Worm (Caenorhabditis elegans) whole organism, L4 larva: ENCODE measurements around the gene W08E12.4.

Source experiments
- F26F4.8 ChIP-seq: fragments of 200-800 bp; sonication (Bioruptor generic); conservative IDR thresholded peaks from 2 replicates; pipeline ENCODE4 v1.3.6; 2022; ENCODE audit warnings: missing genetic modification characterization, missing compliant biosample characterization
- T20F7.1 ChIP-seq: fragments of 200-800 bp; sonication (Bioruptor generic); optimal IDR thresholded peaks from 2 replicates; lab custom pipeline; 2018; ENCODE audit warnings: mild to moderate bottlenecking, missing genetic modification characterization, missing compliant biosample characterization
- T26A8.4 ChIP-seq: fragments of 200-800 bp; sonication (Bioruptor generic); IDR thresholded peaks from 2 replicates; pipeline ENCODE4 v1.3.6; 2022; ENCODE audit warnings: missing genetic modification characterization, missing compliant biosample characterization
- Y5F2A.4 ChIP-seq: fragments of 200-800 bp; sonication (Bioruptor generic); optimal IDR thresholded peaks from 2 replicates; lab custom pipeline; 2018; ENCODE audit warnings: mild to moderate bottlenecking, missing genetic modification characterization, missing compliant biosample characterization
- ZK337.2 ChIP-seq: fragments of 200-800 bp; sonication (Bioruptor generic); IDR thresholded peaks from 2 replicates; pipeline ENCODE4 v1.3.6; 2022; ENCODE audit warnings: missing genetic modification reagents, missing genetic modification characterization, missing compliant biosample characterization
- ZK546.5 ChIP-seq, 2 experiments: sonication (generic microtip); optimal IDR thresholded peaks; 2 replicates each; lab custom pipeline; 2017; ENCODE audit warnings: missing biosample characterization in 2 of 2, missing genetic modification characterization in 2 of 2
- aha-1 ChIP-seq: fragments of 150-350 bp; peaks from one replicate; lab custom pipeline; 2014; ENCODE audit warnings: missing biosample characterization, missing genetic modification characterization
- ama-1 ChIP-seq: fragments of 150-350 bp; optimal IDR thresholded peaks from 2 replicates; lab custom pipeline; 2014; ENCODE audit warnings: inconsistent platforms, mixed read lengths
- arid-1 ChIP-seq: fragments of 200-800 bp; sonication (Bioruptor generic); conservative IDR thresholded peaks from 2 replicates; pipeline ENCODE4 v1.3.6; 2022; ENCODE audit warnings: missing genetic modification reagents, missing genetic modification characterization, missing compliant biosample characterization
- attf-4 ChIP-seq: sonication (generic microtip); optimal IDR thresholded peaks from 3 replicates; lab custom pipeline; 2017; ENCODE audit warnings: missing biosample characterization, missing genetic modification characterization
- ceh-28 ChIP-seq: fragments of 150-350 bp; optimal IDR thresholded peaks from 2 replicates; lab custom pipeline; 2014; ENCODE audit warnings: missing biosample characterization, missing genetic modification reagents, missing genetic modification characterization
- ceh-32 ChIP-seq: sonication (generic microtip); optimal IDR thresholded peaks from 2 replicates; lab custom pipeline; 2016; ENCODE audit warnings: mild to moderate bottlenecking, missing genetic modification characterization, missing compliant biosample characterization; ENCODE audit not compliant: poor library complexity
- ceh-62 ChIP-seq: sonication (generic microtip); optimal IDR thresholded peaks from 2 replicates; lab custom pipeline; 2017; ENCODE audit warnings: missing biosample characterization, missing genetic modification characterization
- ces-1 ChIP-seq: fragments of 150-350 bp; sonication (generic microtip); optimal IDR thresholded peaks from 4 replicates; lab custom pipeline; 2014; ENCODE audit warnings: missing biosample characterization, missing genetic modification reagents, missing genetic modification characterization
- ctbp-1 ChIP-seq: fragments of 200-800 bp; sonication (Bioruptor generic); IDR thresholded peaks from 2 replicates; pipeline ENCODE4 v1.3.6; 2022; ENCODE audit warnings: missing genetic modification reagents, missing genetic modification characterization, missing compliant biosample characterization
- daf-12 ChIP-seq: fragments of 150-350 bp; optimal IDR thresholded peaks from 2 replicates; lab custom pipeline; 2014; ENCODE audit warnings: missing biosample characterization, missing genetic modification reagents, missing genetic modification characterization
- daf-16 ChIP-seq, 3 experiments: sonication (generic microtip); optimal IDR thresholded peaks; 2 replicates each; lab custom pipeline; 2016 to 2017; ENCODE audit warnings: missing genetic modification characterization in 3 of 3, missing genetic modification reagents in 3 of 3, mild to moderate bottlenecking in 2 of 3, missing compliant biosample characterization in 2 of 3, missing biosample characterization in 1 of 3, moderate library complexity in 1 of 3
- daf-8 ChIP-seq: fragments of 200-800 bp; sonication (Bioruptor generic); IDR thresholded peaks from 2 replicates; pipeline ENCODE4 v1.3.6; 2022; ENCODE audit warnings: missing genetic modification characterization, missing compliant biosample characterization
- dmd-6 ChIP-seq: fragments of 200-800 bp; sonication (Bioruptor generic); IDR thresholded peaks from 2 replicates; pipeline ENCODE4 v1.3.6; 2022; ENCODE audit warnings: missing genetic modification reagents, missing genetic modification characterization, missing compliant biosample characterization
- dmd-8 ChIP-seq: fragments of 200-800 bp; sonication (Bioruptor generic); IDR thresholded peaks from 2 replicates; pipeline ENCODE4 v1.3.6; 2022; ENCODE audit warnings: missing genetic modification characterization, missing compliant biosample characterization
- dpl-1 ChIP-seq: fragments of 150-350 bp; optimal IDR thresholded peaks from 2 replicates; lab custom pipeline; 2014; ENCODE audit warnings: missing biosample characterization, missing genetic modification reagents, missing genetic modification characterization
- dve-1 ChIP-seq: sonication (generic microtip); optimal IDR thresholded peaks from 2 replicates; lab custom pipeline; 2017; ENCODE audit warnings: antibody characterized with exemption, mild to moderate bottlenecking, missing genetic modification characterization, missing compliant biosample characterization; ENCODE audit not compliant: insufficient read depth
- egl-43 ChIP-seq: fragments of 200-800 bp; sonication (Bioruptor generic); IDR thresholded peaks from 2 replicates; pipeline ENCODE4 v1.3.6; 2022; ENCODE audit warnings: missing genetic modification reagents, missing genetic modification characterization, missing compliant biosample characterization
- fos-1 ChIP-seq: fragments of 150-350 bp; optimal IDR thresholded peaks from 2 replicates; lab custom pipeline; 2014; ENCODE audit warnings: missing biosample characterization, missing genetic modification characterization
- hif-1 ChIP-seq, 2 experiments: sonication (generic microtip); optimal IDR thresholded peaks; 2 replicates each; lab custom pipeline; 2016 to 2017; ENCODE audit warnings: missing compliant biosample characterization in 2 of 2, missing genetic modification characterization in 2 of 2, missing genetic modification reagents in 2 of 2, missing genotype in 2 of 2, mild to moderate bottlenecking in 1 of 2
- hlh-11 ChIP-seq: fragments of 200-800 bp; sonication (Bioruptor generic); optimal IDR thresholded peaks from 2 replicates; lab custom pipeline; 2018; ENCODE audit warnings: mild to moderate bottlenecking, missing genetic modification characterization, missing compliant biosample characterization
- hlh-30 ChIP-seq: sonication (generic microtip); optimal IDR thresholded peaks from 2 replicates; lab custom pipeline; 2017; ENCODE audit warnings: antibody characterized with exemption, mild to moderate bottlenecking, missing genetic modification characterization, missing compliant biosample characterization; ENCODE audit not compliant: insufficient read depth
- lim-7 ChIP-seq: fragments of 200-800 bp; sonication (Bioruptor generic); IDR thresholded peaks from 2 replicates; pipeline ENCODE4 v1.3.6; 2022; ENCODE audit warnings: missing genetic modification characterization, missing compliant biosample characterization
- lin-1 ChIP-seq: fragments of 200-800 bp; sonication (Bioruptor generic); IDR thresholded peaks from 2 replicates; pipeline ENCODE4 v1.3.6; 2022; ENCODE audit warnings: missing genetic modification reagents, missing genetic modification characterization, missing compliant biosample characterization
- lin-13 ChIP-seq: fragments of 150-350 bp; optimal IDR thresholded peaks from 2 replicates; lab custom pipeline; 2014; ENCODE audit warnings: missing biosample characterization, missing genetic modification reagents, missing genetic modification characterization
- lin-38 ChIP-seq: fragments of 200-800 bp; sonication (Bioruptor generic); IDR thresholded peaks from 2 replicates; pipeline ENCODE4 v1.3.6; 2022; ENCODE audit warnings: missing genetic modification reagents, missing genetic modification characterization, missing compliant biosample characterization
- madf-5 ChIP-seq, 2 experiments: fragments of 200-800 bp; sonication (Bioruptor generic); IDR thresholded peaks; 2 replicates each; pipeline ENCODE4 v1.3.6; 2022; ENCODE audit warnings: missing compliant biosample characterization in 2 of 2, missing genetic modification characterization in 2 of 2
- madf-9 ChIP-seq: fragments of 200-800 bp; sonication (Bioruptor generic); conservative IDR thresholded peaks from 2 replicates; pipeline ENCODE4 v1.3.6; 2022; ENCODE audit warnings: missing genetic modification reagents, missing genetic modification characterization, missing compliant biosample characterization
- mdl-1 ChIP-seq, 2 experiments: fragments of 150-350 bp in 1 of 2; sonication (generic microtip) in 1 of 2; optimal IDR thresholded peaks; 2 replicates each; lab custom pipeline; 2014 to 2017; ENCODE audit warnings: missing biosample characterization in 2 of 2, missing genetic modification characterization in 2 of 2
- mdt-29 ChIP-seq: fragments of 200-800 bp; sonication (Bioruptor generic); IDR thresholded peaks from 2 replicates; pipeline ENCODE4 v1.3.6; 2022; ENCODE audit warnings: missing genetic modification reagents, missing genetic modification characterization, missing compliant biosample characterization
- nhr-10 ChIP-seq: fragments of 150-350 bp; optimal IDR thresholded peaks from 2 replicates; lab custom pipeline; 2014; ENCODE audit warnings: missing biosample characterization, missing genetic modification characterization
- nhr-102 ChIP-seq: sonication (generic microtip); optimal IDR thresholded peaks from 2 replicates; lab custom pipeline; 2016; ENCODE audit warnings: mild to moderate bottlenecking, missing genetic modification characterization, moderate library complexity, missing compliant biosample characterization
- nhr-41 ChIP-seq: fragments of 200-800 bp; sonication (Bioruptor generic); IDR thresholded peaks from 2 replicates; pipeline ENCODE4 v1.3.6; 2022; ENCODE audit warnings: missing genetic modification reagents, missing genetic modification characterization, missing compliant biosample characterization
- nhr-42 ChIP-seq: fragments of 200-800 bp; sonication (Bioruptor generic); IDR thresholded peaks from 2 replicates; pipeline ENCODE4 v1.3.6; 2022; ENCODE audit warnings: missing genetic modification characterization, missing compliant biosample characterization
- nhr-48 ChIP-seq: sonication (generic microtip); optimal IDR thresholded peaks from 2 replicates; lab custom pipeline; 2016; ENCODE audit warnings: mild to moderate bottlenecking, missing genetic modification characterization, missing compliant biosample characterization
- nhr-6 ChIP-seq: fragments of 150-350 bp; optimal IDR thresholded peaks from 2 replicates; lab custom pipeline; 2014; ENCODE audit warnings: missing biosample characterization, missing genetic modification characterization
- nhr-76 ChIP-seq: fragments of 150-350 bp; optimal IDR thresholded peaks from 2 replicates; lab custom pipeline; 2014; ENCODE audit warnings: missing biosample characterization, missing genetic modification characterization
- php-3 ChIP-seq: fragments of 200-800 bp; sonication (Bioruptor generic); IDR thresholded peaks from 2 replicates; pipeline ENCODE4 v1.3.6; 2022; ENCODE audit warnings: missing genetic modification reagents, missing genetic modification characterization, missing compliant biosample characterization
- rbr-2 ChIP-seq: sonication (generic microtip); optimal IDR thresholded peaks from 2 replicates; lab custom pipeline; 2016; ENCODE audit warnings: missing genotype, missing genetic modification characterization, missing compliant biosample characterization
- skn-1 ChIP-seq: fragments of 150-350 bp; optimal IDR thresholded peaks from 2 replicates; lab custom pipeline; 2014; ENCODE audit warnings: missing biosample characterization, missing genetic modification characterization
- snpc-1.2 ChIP-seq: fragments of 200-800 bp; sonication (Bioruptor generic); IDR thresholded peaks from 2 replicates; pipeline ENCODE4 v1.3.6; 2022; ENCODE audit warnings: missing genetic modification reagents, missing genetic modification characterization, missing compliant biosample characterization
- spr-1 ChIP-seq: sonication (generic microtip); optimal IDR thresholded peaks from 2 replicates; lab custom pipeline; 2016; ENCODE audit warnings: mild to moderate bottlenecking, missing genetic modification characterization, missing compliant biosample characterization
- tra-1 ChIP-seq: fragments of 200-800 bp; sonication (Bioruptor generic); IDR thresholded peaks from 2 replicates; pipeline ENCODE4 v1.3.6; 2022; ENCODE audit warnings: missing genetic modification reagents, missing genetic modification characterization, missing compliant biosample characterization
- ztf-11 ChIP-seq: fragments of 150-350 bp; optimal IDR thresholded peaks from 2 replicates; lab custom pipeline; 2014; ENCODE audit warnings: missing biosample characterization, missing genetic modification characterization

Gene W08E12.4

DNA sequence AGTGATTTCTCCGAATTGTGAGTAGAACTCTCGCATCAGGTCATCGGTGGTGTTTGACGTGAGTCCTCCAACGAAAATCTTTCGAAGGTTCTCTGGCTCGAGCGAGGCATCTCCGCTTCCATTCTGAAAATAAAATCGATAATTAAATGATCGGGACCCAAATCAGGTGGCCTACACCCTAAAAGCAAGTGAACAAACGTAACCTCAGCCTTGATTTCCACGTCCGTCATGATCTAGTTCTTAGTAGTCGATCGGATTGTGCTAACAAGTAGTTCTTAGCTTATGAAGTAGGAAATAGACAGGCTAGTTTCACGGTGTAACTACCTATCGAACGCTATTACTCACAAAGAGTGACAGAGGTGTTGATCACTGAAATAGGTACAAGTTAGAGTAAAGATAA lies 36.0 kb downstream of the W08E12.4 start:
- 0 out of 2 replicates have a peak, but pooled peaks have one; percentile 4 for TF ChIP-seq arid-1 (GFP tag; lab: Robert Waterston, UW)
- peak; percentile 8 for TF ChIP-seq ceh-28
- 0 out of 2 replicates have a peak, but pooled peaks have one; percentile 16 for TF ChIP-seq egl-43 (GFP tag; lab: Robert Waterston, UW)
- TF ChIP-seq spr-1: no peak
- TF ChIP-seq snpc-1.2 (GFP tag; lab: Robert Waterston, UW): 0 out of 2 replicates have a peak, but pooled peaks have one; percentile 26
- 0 out of 2 replicates have a peak, but pooled peaks have one; percentile 32 for TF ChIP-seq lin-38 (GFP tag; lab: Robert Waterston, UW)
- TF ChIP-seq nhr-76 (tag; lab: Kevin White, UChicago): no peak
- TF ChIP-seq lin-1 (GFP tag; lab: Robert Waterston, UW): peak; percentile 68; the same call in 1 of the 2 replicates
- TF ChIP-seq Y5F2A.4 (GFP tag; lab: Kevin White, UChicago): peak; percentile 27
- TF ChIP-seq daf-12 (tag; lab: Kevin White, UChicago): no peak
- TF ChIP-seq lim-7: peak; percentile 63; the same call in 1 of the 2 replicates
- peak; percentile 66 for TF ChIP-seq ctbp-1 (GFP tag; lab: Robert Waterston, UW)

DNA sequence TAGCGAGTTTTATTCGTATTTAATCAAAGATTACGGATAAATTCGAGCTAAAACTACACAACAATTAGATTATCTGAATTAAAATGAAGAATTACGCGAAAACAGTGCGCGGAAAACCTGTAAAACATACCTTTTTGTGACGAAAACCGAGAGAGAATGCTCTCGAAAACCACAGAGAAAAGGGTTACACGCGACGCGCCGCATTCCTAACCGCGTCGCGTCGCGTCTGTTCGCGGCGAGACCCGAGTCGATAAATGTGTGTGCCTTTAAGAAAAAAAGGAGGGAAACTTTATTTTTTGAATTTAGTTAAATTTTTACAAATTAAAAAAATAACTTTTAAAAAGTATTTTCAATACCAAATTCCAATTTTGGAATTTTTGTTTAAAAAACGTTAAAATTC lies 36.5 kb downstream of the W08E12.4 start, which contains the start of gene hrpa-1:
Gene hrpa-1 (minus strand): TSS at position 192 of the 400 bp plus-strand sequence.
- TF ChIP-seq nhr-10 (no peak), fos-1 (tag; lab: Kevin White, UChicago) (no peak), ZK546.5 (tag; optimal IDR thresholded peaks at IDR 0.05; lab: Kevin White, UChicago) (peak in 1 of 2 experiments; percentile 39), F26F4.8 (GFP tag; lab: Robert Waterston, UW) (no peak), hlh-30 (tag; lab: Kevin White, UChicago) (peak; percentile 87), dmd-6 (GFP tag; lab: Robert Waterston, UW) (peak; percentile 27; the same call in 1 of the 2 replicates), T20F7.1 (no peak), dve-1 (peak; percentile 85), ztf-11 (tag; lab: Kevin White, UChicago) (no peak), madf-5 (GFP tag; IDR thresholded peaks at IDR 0.05; lab: Robert Waterston, UW) (no peak), php-3 (GFP tag; lab: Robert Waterston, UW) (no peak), nhr-42 (GFP tag; lab: Robert Waterston, UW) (no peak), hlh-11 (tag; lab: Kevin White, UChicago) (peak; percentile 63), attf-4 (tag; lab: Kevin White, UChicago) (no peak), dmd-8 (GFP tag; lab: Robert Waterston, UW) (no peak), mdl-1 (tag; optimal IDR thresholded peaks at IDR 0.05; lab: Kevin White, UChicago) (peak in 1 of 2 experiments; percentile 64), ces-1 (no peak), skn-1 (no peak), rbr-2 (peak; percentile 76), madf-9 (GFP tag; lab: Robert Waterston, UW) (peak; percentile 95), nhr-76 (tag; lab: Kevin White, UChicago) (no peak), aha-1 (tag; lab: Kevin White, UChicago) (peak; percentile 69), dpl-1 (peak; percentile 98), ZK337.2 (GFP tag; lab: Robert Waterston, UW) (no peak), tra-1 (GFP tag; lab: Robert Waterston, UW) (no peak), T26A8.4 (GFP tag; lab: Robert Waterston, UW) (peak; percentile 24), daf-16 (GFP tag; optimal IDR thresholded peaks at IDR 0.05; lab: Kevin White, UChicago) (peak in 1 of 2 experiments; percentile 14), daf-16 (tag; optimal IDR thresholded peaks at IDR 0.05; lab: Kevin White, UChicago) (peak; percentile 50), hif-1 (tag; optimal IDR thresholded peaks at IDR 0.05; lab: Kevin White, UChicago) (peak in 1 of 2 experiments; percentile 64), mdt-29 (no peak), lin-38 (GFP tag; lab: Robert Waterston, UW) (peak; percentile 83), ceh-62 (tag; lab: Kevin White, UChicago) (no peak), nhr-48 (tag; lab: Kevin White, UChicago) (no peak), daf-8 (GFP tag; lab: Robert Waterston, UW) (no peak), lim-7 (no peak), nhr-6 (tag; lab: Kevin White, UChicago) (peak; percentile 45), ama-1 (peak; percentile 94), nhr-41 (GFP tag; lab: Robert Waterston, UW) (no peak), nhr-102 (peak; percentile 61), ceh-32 (tag; lab: Kevin White, UChicago) (no peak), lin-13 (GFP tag; lab: Kevin White, UChicago) (peak; percentile 83)
